Worm (Caenorhabditis elegans) whole organism, late embryonic: Measurements from ENCODE around the gene C10A4.6.

ENCODE experiments used
- C08G9.2 ChIP-seq: sonication (generic microtip); optimal IDR thresholded peaks from 2 replicates; lab custom pipeline; 2016; ENCODE audit warnings: mild to moderate bottlenecking, missing genetic modification characterization, moderate library complexity, missing compliant biosample characterization
- F13H6.1 ChIP-seq: sonication (generic microtip); optimal IDR thresholded peaks from 2 replicates; lab custom pipeline; 2016; ENCODE audit warnings: missing genetic modification characterization, missing compliant biosample characterization
- K02D7.2 ChIP-seq: sonication (generic microtip); optimal IDR thresholded peaks from 2 replicates; lab custom pipeline; 2017; ENCODE audit warnings: mild to moderate bottlenecking, missing genetic modification characterization, missing compliant biosample characterization
- T23F11.4 ChIP-seq: fragments of 200-800 bp; sonication (Bioruptor generic); optimal IDR thresholded peaks from 2 replicates; lab custom pipeline; 2018; ENCODE audit warnings: mild to moderate bottlenecking, missing genetic modification characterization, missing compliant biosample characterization
- Y22D7AL.16 ChIP-seq: sonication (generic microtip); optimal IDR thresholded peaks from 2 replicates; lab custom pipeline; 2016; ENCODE audit warnings: missing genetic modification characterization, missing compliant biosample characterization
- ama-1 ChIP-seq: fragments of 150-350 bp; optimal IDR thresholded peaks from 2 replicates; lab custom pipeline; 2014
- ceh-2 ChIP-seq: sonication (generic microtip); optimal IDR thresholded peaks from 2 replicates; lab custom pipeline; 2016; ENCODE audit warnings: missing genotype, missing genetic modification characterization, missing compliant biosample characterization
- ceh-34 ChIP-seq: sonication (generic microtip); optimal IDR thresholded peaks from 2 replicates; lab custom pipeline; 2016; ENCODE audit warnings: mild to moderate bottlenecking, missing genetic modification characterization, missing compliant biosample characterization
- ceh-48 ChIP-seq: sonication (generic microtip); optimal IDR thresholded peaks from 2 replicates; lab custom pipeline; 2016; ENCODE audit warnings: missing genetic modification characterization, inconsistent platforms, missing compliant biosample characterization
- ceh-6 ChIP-seq: fragments of 200-800 bp; sonication (Bioruptor generic); optimal IDR thresholded peaks from 2 replicates; lab custom pipeline; 2018; ENCODE audit warnings: mild to moderate bottlenecking, missing genetic modification characterization, missing compliant biosample characterization
- ceh-9 ChIP-seq: sonication (generic microtip); optimal IDR thresholded peaks from 2 replicates; lab custom pipeline; 2016; ENCODE audit warnings: mild to moderate bottlenecking, missing genetic modification characterization, inconsistent platforms, missing compliant biosample characterization
- dmd-4 ChIP-seq: sonication (generic microtip); optimal IDR thresholded peaks from 2 replicates; lab custom pipeline; 2016; ENCODE audit warnings: borderline replicate concordance, missing genetic modification characterization, missing compliant biosample characterization
- elt-2 ChIP-seq: sonication (generic microtip); optimal IDR thresholded peaks from 2 replicates; lab custom pipeline; 2016; ENCODE audit warnings: missing genetic modification reagents, missing genetic modification characterization, missing compliant biosample characterization
- elt-4 ChIP-seq: sonication (generic microtip); optimal IDR thresholded peaks from 2 replicates; lab custom pipeline; 2016; ENCODE audit warnings: missing genetic modification characterization, missing compliant biosample characterization
- fkh-10 ChIP-seq: fragments of 150-350 bp; optimal IDR thresholded peaks from 2 replicates; lab custom pipeline; 2014; ENCODE audit warnings: missing biosample characterization, missing genetic modification reagents, missing genetic modification characterization
- gmeb-2 ChIP-seq: sonication (generic microtip); optimal IDR thresholded peaks from 2 replicates; lab custom pipeline; 2016; ENCODE audit warnings: missing genetic modification characterization, inconsistent platforms, missing compliant biosample characterization
- hlh-15 ChIP-seq: sonication (generic microtip); optimal IDR thresholded peaks from 2 replicates; lab custom pipeline; 2016; ENCODE audit warnings: missing genetic modification characterization, missing compliant biosample characterization
- hlh-8 ChIP-seq: sonication (generic microtip); optimal IDR thresholded peaks from 2 replicates; lab custom pipeline; 2016; ENCODE audit warnings: missing genotype, missing genetic modification characterization, missing compliant biosample characterization
- madf-2 ChIP-seq: sonication (generic microtip); optimal IDR thresholded peaks from 2 replicates; lab custom pipeline; 2017; ENCODE audit warnings: missing genetic modification characterization, missing compliant biosample characterization
- nfya-1 ChIP-seq: sonication (generic microtip); optimal IDR thresholded peaks from 2 replicates; lab custom pipeline; 2017; ENCODE audit warnings: missing genetic modification characterization, mild to moderate bottlenecking, missing compliant biosample characterization, antibody characterized with exemption, moderate library complexity
- nhr-11 ChIP-seq: fragments of 150-350 bp; optimal IDR thresholded peaks from 2 replicates; lab custom pipeline; 2014; ENCODE audit warnings: missing biosample characterization, missing genetic modification characterization
- nhr-232 ChIP-seq: sonication (generic microtip); optimal IDR thresholded peaks from 2 replicates; lab custom pipeline; 2016; ENCODE audit warnings: missing genetic modification characterization, missing compliant biosample characterization
- npax-4 ChIP-seq: sonication (generic microtip); optimal IDR thresholded peaks from 2 replicates; lab custom pipeline; 2016; ENCODE audit warnings: missing genetic modification characterization, missing compliant biosample characterization
- odd-2 ChIP-seq: sonication (generic microtip); optimal IDR thresholded peaks from 2 replicates; lab custom pipeline; 2017; ENCODE audit warnings: antibody characterized with exemption, mild to moderate bottlenecking, missing genetic modification characterization, missing compliant biosample characterization
- pat-9 ChIP-seq: fragments of 200-800 bp; sonication (Bioruptor generic); optimal IDR thresholded peaks from 2 replicates; lab custom pipeline; 2018; ENCODE audit warnings: mild to moderate bottlenecking, missing genetic modification characterization, moderate library complexity, missing compliant biosample characterization
- pax-1 ChIP-seq: fragments of 150-350 bp; optimal IDR thresholded peaks from 2 replicates; lab custom pipeline; 2014; ENCODE audit warnings: missing biosample characterization, missing genetic modification characterization
- pha-2 ChIP-seq: sonication (generic microtip); optimal IDR thresholded peaks from 2 replicates; lab custom pipeline; 2017; ENCODE audit warnings: mild to moderate bottlenecking, missing genetic modification characterization, missing compliant biosample characterization
- pha-4 ChIP-seq: fragments of 150-350 bp; optimal IDR thresholded peaks from 2 replicates; lab custom pipeline; 2018; ENCODE audit warnings: missing biosample characterization, missing genetic modification reagents, missing genetic modification characterization
- pqm-1 ChIP-seq: sonication (generic microtip); optimal IDR thresholded peaks from 2 replicates; lab custom pipeline; 2016; ENCODE audit warnings: missing genetic modification characterization, missing compliant biosample characterization
- pros-1 ChIP-seq: fragments of 150-350 bp; optimal IDR thresholded peaks from 2 replicates; lab custom pipeline; 2014; ENCODE audit warnings: missing biosample characterization, missing genetic modification reagents, missing genetic modification characterization
- rnt-1 ChIP-seq: sonication (generic microtip); optimal IDR thresholded peaks from 2 replicates; lab custom pipeline; 2016; ENCODE audit warnings: missing genetic modification characterization, missing compliant biosample characterization
- sox-2 ChIP-seq: fragments of 200-800 bp; sonication (Bioruptor generic); IDR thresholded peaks from 2 replicates; pipeline ENCODE4 v1.3.6; 2022; ENCODE audit warnings: missing genetic modification reagents, missing genetic modification characterization, missing compliant biosample characterization
- sox-4 ChIP-seq: sonication (generic microtip); optimal IDR thresholded peaks from 2 replicates; lab custom pipeline; 2017; ENCODE audit warnings: mild to moderate bottlenecking, missing genetic modification characterization, inconsistent platforms, missing compliant biosample characterization
- syd-9 ChIP-seq: sonication (generic microtip); optimal IDR thresholded peaks from 2 replicates; lab custom pipeline; 2016; ENCODE audit warnings: mild to moderate bottlenecking, missing genetic modification characterization, moderate library complexity, missing compliant biosample characterization
- tbx-2 ChIP-seq: sonication (generic microtip); optimal IDR thresholded peaks from 2 replicates; lab custom pipeline; 2016; ENCODE audit warnings: missing genetic modification characterization, missing compliant biosample characterization
- unc-3 ChIP-seq, 2 experiments: fragments of 200-800 bp in 1 of 2; sonication (Bioruptor generic) in 1 of 2; sonication (generic microtip) in 1 of 2; conservative IDR thresholded peaks in 1 of 2; optimal IDR thresholded peaks in 1 of 2; 2 replicates each; pipeline versions ENCODE4 v1.3.6 to Lab custom; 2016 to 2022; ENCODE audit warnings: missing compliant biosample characterization in 2 of 2, missing genetic modification characterization in 2 of 2, missing genetic modification reagents in 1 of 2
- unc-42 ChIP-seq: sonication (generic microtip); optimal IDR thresholded peaks from 2 replicates; lab custom pipeline; 2016; ENCODE audit warnings: missing genotype, missing genetic modification characterization, missing compliant biosample characterization
- unc-86 ChIP-seq: sonication (generic microtip); optimal IDR thresholded peaks from 2 replicates; lab custom pipeline; 2016; ENCODE audit warnings: missing genetic modification characterization, missing compliant biosample characterization
- zip-5 ChIP-seq: sonication (generic microtip); optimal IDR thresholded peaks from 2 replicates; lab custom pipeline; 2016; ENCODE audit warnings: missing genetic modification characterization, missing compliant biosample characterization
- ztf-16 ChIP-seq: sonication (generic microtip); optimal IDR thresholded peaks from 2 replicates; lab custom pipeline; 2017; ENCODE audit warnings: missing genetic modification characterization, missing compliant biosample characterization

Gene C10A4.6

DNA sequence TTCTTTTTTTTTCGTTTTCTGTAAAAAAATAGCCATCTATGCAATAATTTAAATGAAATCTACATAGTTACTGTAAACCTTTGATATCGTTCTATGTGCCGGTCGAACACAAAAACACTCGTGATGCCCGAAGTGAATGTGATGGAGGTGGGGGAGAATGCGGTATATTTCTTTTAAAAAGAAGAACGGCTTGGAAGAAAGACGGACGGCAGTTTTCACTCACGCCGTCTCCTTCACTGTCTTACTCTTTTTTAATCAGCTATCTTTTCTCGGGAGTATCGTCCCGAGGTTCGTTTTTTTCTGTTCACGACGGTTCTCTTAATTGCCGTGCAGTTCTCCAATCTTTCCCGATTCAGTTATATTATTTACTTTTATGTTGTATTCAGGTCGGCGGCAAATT lies 8.2 kb downstream of the C10A4.6 start, which contains the start of gene C10A4.10:
C10A4.10 (plus strand) TSS at position 301 of the 400 bp plus-strand sequence.
- TF ChIP-seq dmd-4 (tag; lab: Kevin White, UChicago) (no peak), ceh-34 (tag; lab: Kevin White, UChicago) (no peak), ceh-6 (GFP tag; lab: Kevin White, UChicago) (no peak), pha-2 (no peak), npax-4 (tag; lab: Kevin White, UChicago) (no peak), unc-3 (GFP tag; conservative IDR thresholded peaks at IDR 0.05; lab: Robert Waterston, UW) (no peak), unc-3 (tag; optimal IDR thresholded peaks at IDR 0.05; lab: Kevin White, UChicago) (no peak), elt-4 (tag; lab: Kevin White, UChicago) (no peak), T23F11.4 (GFP tag; lab: Kevin White, UChicago) (no peak), elt-2 (tag; lab: Kevin White, UChicago) (no peak), Y22D7AL.16 (tag; lab: Kevin White, UChicago) (no peak), pqm-1 (no peak)
- TF ChIP-seq, all 69 proteins: peak for 0

DNA sequence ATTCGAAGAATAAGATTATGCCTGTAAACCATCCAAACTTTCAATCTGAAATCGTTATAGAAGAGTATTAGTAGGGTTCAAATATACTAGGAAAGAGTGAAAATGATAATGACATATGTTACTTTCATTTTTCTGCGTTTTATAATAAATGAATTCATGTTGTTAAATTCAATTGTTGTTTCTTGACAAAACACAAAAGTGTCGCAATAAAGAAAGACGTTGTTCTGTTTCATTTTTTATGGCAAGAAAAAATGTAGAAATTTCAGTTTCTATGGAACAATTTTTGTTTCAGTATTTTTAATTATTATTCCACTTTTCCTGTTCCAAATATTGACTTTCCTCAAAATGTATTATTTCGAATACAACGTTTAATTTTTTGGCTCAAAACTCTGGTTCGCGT lies 10.4 kb downstream of the C10A4.6 start, which contains the start of gene C10A4.4:
C10A4.4 (plus strand) TSS at position 301 of the 400 bp plus-strand sequence.
- TF ChIP-seq ama-1 (lab: Kevin White, UChicago), result no peak
- no peak for TF ChIP-seq dmd-4 (tag; lab: Kevin White, UChicago)
- no peak for TF ChIP-seq ceh-9 (tag; lab: Kevin White, UChicago)
- no peak for TF ChIP-seq pha-4 (tag; lab: Kevin White, UChicago)
- no peak for TF ChIP-seq pros-1 (tag; lab: Kevin White, UChicago)
- TF ChIP-seq F13H6.1, result no peak
- TF ChIP-seq tbx-2, result no peak
- no peak for TF ChIP-seq ceh-2 (tag; lab: Kevin White, UChicago)
- TF ChIP-seq unc-42 (tag; lab: Kevin White, UChicago), result no peak
- TF ChIP-seq gmeb-2, result no peak
- no peak for TF ChIP-seq rnt-1 (tag; lab: Kevin White, UChicago)
- TF ChIP-seq elt-2 (tag; lab: Kevin White, UChicago), result no peak
- TF ChIP-seq fkh-10 (GFP tag; lab: Kevin White, UChicago), result no peak
- no peak for TF ChIP-seq odd-2 (tag; lab: Kevin White, UChicago)
- TF ChIP-seq madf-2, result no peak
- no peak for TF ChIP-seq syd-9
- TF ChIP-seq K02D7.2 (tag; lab: Kevin White, UChicago), result no peak
- TF ChIP-seq ceh-6 (GFP tag; lab: Kevin White, UChicago), result no peak
- no peak for TF ChIP-seq sox-4 (tag; lab: Kevin White, UChicago)
- TF ChIP-seq C08G9.2, result no peak

DNA sequence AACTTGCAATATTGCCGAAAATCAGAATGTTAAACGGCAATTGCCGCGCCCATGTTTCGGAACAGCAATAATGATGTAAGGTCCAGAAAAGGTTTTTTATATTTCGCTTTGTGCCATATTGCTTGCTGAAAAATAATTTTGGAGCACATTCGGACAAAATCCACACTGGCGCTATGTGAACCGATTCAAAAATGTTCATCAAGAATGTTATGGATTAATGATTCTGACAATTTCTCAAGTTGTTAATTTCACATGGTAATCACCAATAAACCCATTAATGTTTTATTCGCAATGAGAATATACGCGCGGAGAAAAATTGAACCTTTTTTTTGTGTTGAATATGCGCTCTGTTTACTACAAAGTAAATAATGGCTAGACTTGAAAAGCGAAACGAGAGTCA lies 14.2 kb downstream of the C10A4.6 start:
- no peak for TF ChIP-seq Y22D7AL.16 (tag; lab: Kevin White, UChicago)
- no peak for TF ChIP-seq nhr-232 (tag; lab: Kevin White, UChicago)
- no peak for TF ChIP-seq hlh-15
- no peak for TF ChIP-seq pat-9 (tag; lab: Kevin White, UChicago)
- no peak for TF ChIP-seq nfya-1 (tag; lab: Kevin White, UChicago)
- no peak for TF ChIP-seq ceh-2 (tag; lab: Kevin White, UChicago)
- TF ChIP-seq gmeb-2, result no peak
- no peak for TF ChIP-seq madf-2
- TF ChIP-seq sox-2, result no peak
- TF ChIP-seq zip-5 (tag; lab: Kevin White, UChicago), result no peak
- TF ChIP-seq ceh-48 (tag; lab: Kevin White, UChicago), result no peak
- TF ChIP-seq unc-86 (tag; lab: Kevin White, UChicago), result no peak
- TF ChIP-seq pax-1 (tag; lab: Kevin White, UChicago), result no peak
- TF ChIP-seq nhr-11, result no peak
- no peak for TF ChIP-seq hlh-8 (tag; lab: Kevin White, UChicago)
- TF ChIP-seq pha-4 (tag; lab: Kevin White, UChicago), result no peak
- TF ChIP-seq ztf-16, result no peak
